Fruit fly (Drosophila melanogaster): ENCODE measurements around the gene Teh1.

Gene Teh1

dm6 chr3R:9819777-9820176 is 48.1 kb downstream of the Teh1 start, which contains the start of gene CG9458:
Gene CG9458, minus strand, starts transcription at chr3R:9819877.
- TF ChIP-seq Myc (optimal IDR thresholded peaks at IDR 0.05): no peak

dm6 chr3R:9818295-9818694 is 49.6 kb downstream of the Teh1 start, which contains the start of gene CG9459:
Gene CG9459, minus strand, starts transcription at chr3R:9818395.
- TF ChIP-seq Sin3A (optimal IDR thresholded peaks at IDR 0.05) (no peak), h (optimal IDR thresholded peaks at IDR 0.05) (no peak), insv (optimal IDR thresholded peaks at IDR 0.05) (no peak), Myc (optimal IDR thresholded peaks at IDR 0.05) (no peak), psq (optimal IDR thresholded peaks at IDR 0.05) (no peak)

DNA sequence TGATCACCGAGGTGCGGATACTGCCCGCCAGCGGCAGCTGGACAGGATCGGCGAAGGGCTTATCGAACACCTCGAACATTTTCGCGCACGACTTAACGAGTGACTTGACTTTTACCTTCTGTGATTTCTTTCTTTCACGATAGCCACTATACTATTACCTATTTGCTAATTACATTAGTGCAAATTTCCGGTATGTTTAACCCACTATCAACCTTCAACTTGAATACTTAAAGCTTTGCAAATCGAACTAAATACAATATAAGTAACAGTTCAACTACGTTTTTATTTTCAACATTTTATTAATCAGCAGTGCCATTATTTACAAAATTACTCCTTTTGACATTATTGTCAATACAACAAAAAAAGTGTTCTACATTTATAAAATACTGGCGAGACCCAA is 51.0 kb downstream of the Teh1 start, which contains the start of gene CG16904:
Gene CG16904 (minus strand): TSS at position 101 of the 400 bp plus-strand sequence.
- TF ChIP-seq insv (optimal IDR thresholded peaks at IDR 0.05) (no peak), ttk (optimal IDR thresholded peaks at IDR 0.05) (no peak), h (optimal IDR thresholded peaks at IDR 0.05) (no peak), Myc (optimal IDR thresholded peaks at IDR 0.05) (no peak), Sin3A (optimal IDR thresholded peaks at IDR 0.05) (no peak), psq (optimal IDR thresholded peaks at IDR 0.05) (no peak)

dm6 chr3R:9813861-9814260 is 54.1 kb downstream of the Teh1 start, which contains the start of gene eloF:
Gene eloF, plus strand, starts transcription at chr3R:9814161.
- TF ChIP-seq insv (optimal IDR thresholded peaks at IDR 0.05) (no peak), Sin3A (optimal IDR thresholded peaks at IDR 0.05) (no peak), h (optimal IDR thresholded peaks at IDR 0.05) (no peak), psq (optimal IDR thresholded peaks at IDR 0.05) (no peak), Myc (optimal IDR thresholded peaks at IDR 0.05) (no peak), ttk (optimal IDR thresholded peaks at IDR 0.05) (no peak)

DNA sequence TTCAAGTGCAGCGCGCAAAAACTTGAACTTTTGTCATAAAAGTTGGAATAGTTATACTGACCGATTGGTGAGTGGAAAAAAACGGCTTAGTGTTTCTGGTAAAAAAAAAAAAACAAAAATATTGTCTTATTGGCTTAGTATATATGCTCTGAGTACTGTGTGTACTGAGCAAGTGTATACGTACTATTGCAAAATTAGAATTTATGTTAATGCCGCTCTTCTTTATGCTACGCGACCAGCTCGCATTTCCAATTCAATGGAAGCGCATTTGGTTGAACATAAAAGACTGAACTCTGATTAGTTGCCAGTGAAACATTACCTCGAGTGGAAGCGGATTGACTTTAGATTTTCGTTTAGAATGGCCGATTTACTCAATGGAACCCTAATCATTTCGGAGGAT is 55.5 kb downstream of the Teh1 start, which contains the start of gene CG8534:
Gene CG8534 (plus strand): TSS at position 301 of the 400 bp plus-strand sequence.
- TF ChIP-seq ttk (optimal IDR thresholded peaks at IDR 0.05) (no peak), h (optimal IDR thresholded peaks at IDR 0.05) (no peak)

- TF ChIP-seq Sin3A (optimal IDR thresholded peaks at IDR 0.05) (no peak), Myc (optimal IDR thresholded peaks at IDR 0.05) (no peak), h (optimal IDR thresholded peaks at IDR 0.05) (no peak), insv (optimal IDR thresholded peaks at IDR 0.05) (no peak), psq (optimal IDR thresholded peaks at IDR 0.05) (no peak), ttk (optimal IDR thresholded peaks at IDR 0.05) (no peak)
Observed at dm6 chr3R:9808946-9809545, 58.9 kb downstream of the Teh1 start, which contains the start of gene FBXO11. Gene FBXO11, minus strand, starts transcription at chr3R:9809368.

DNA sequence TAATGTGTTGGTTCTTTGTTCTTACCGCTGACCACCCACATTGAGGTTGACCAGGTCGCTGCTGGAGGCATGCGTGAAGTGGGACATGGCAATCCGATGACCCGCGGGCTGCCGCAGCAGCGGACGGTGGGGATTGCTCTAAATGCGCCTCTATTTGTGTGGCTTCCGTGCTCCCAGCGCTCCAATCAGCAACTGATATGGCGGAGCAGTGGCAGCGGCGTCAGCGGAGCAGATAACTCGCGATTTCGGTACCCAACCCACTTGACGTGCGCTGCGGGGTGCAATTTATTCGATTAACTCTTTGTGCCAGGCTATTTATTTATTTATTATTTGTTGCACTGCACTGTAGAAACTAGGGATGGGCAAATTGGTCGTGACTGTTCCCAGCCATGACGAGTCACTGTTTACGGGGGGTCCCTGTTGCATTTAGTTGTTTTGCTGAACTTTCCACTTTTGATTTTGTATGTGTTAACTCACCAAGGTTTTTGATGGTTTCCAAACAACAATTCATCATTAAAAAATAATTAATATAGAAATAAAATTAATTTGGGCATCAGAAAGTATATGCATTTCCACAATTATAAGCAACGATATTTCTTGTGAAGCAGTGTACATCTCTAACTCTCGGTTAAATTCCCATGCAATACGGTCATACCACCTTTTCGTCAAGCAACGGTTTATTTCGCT is 67.1 kb downstream of the Teh1 start, which contains the start of the genes CG9467 and CG8526:
Gene CG9467 (minus strand): TSS at position 383 of the 687 bp plus-strand sequence.
Gene CG8526 (plus strand): TSS at position 637 of the 687 bp plus-strand sequence.
- TF ChIP-seq Myc (optimal IDR thresholded peaks at IDR 0.05): no peak
- TF ChIP-seq ttk (optimal IDR thresholded peaks at IDR 0.05): no peak
- no peak for TF ChIP-seq Sin3A (optimal IDR thresholded peaks at IDR 0.05)
- TF ChIP-seq h (optimal IDR thresholded peaks at IDR 0.05): no peak
- no peak for TF ChIP-seq insv (optimal IDR thresholded peaks at IDR 0.05)
- TF ChIP-seq psq (optimal IDR thresholded peaks at IDR 0.05): no peak

DNA sequence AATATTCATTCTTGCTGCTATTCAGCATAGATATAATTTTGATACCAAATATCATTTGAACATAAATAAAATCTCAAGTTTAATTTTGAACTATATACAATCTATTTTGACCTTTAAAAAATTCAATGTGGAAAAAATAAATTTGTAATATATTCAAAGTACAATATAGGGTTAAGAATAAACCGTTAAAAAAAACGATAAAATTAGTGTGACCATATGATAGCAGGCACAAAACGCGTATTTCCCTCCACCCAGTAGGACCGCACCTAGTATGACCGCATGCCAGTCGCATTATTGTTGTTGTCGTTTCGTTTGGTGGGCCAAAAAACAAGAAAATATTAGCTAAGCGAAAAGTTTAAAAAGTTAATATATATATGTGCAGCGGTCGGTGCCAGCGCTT is 74.9 kb downstream of the Teh1 start, which contains the start of gene CG8516:
Gene CG8516 (plus strand): TSS at position 278 of the 400 bp plus-strand sequence.
- TF ChIP-seq Myc (optimal IDR thresholded peaks at IDR 0.05): no peak
- TF ChIP-seq insv (optimal IDR thresholded peaks at IDR 0.05): no peak
- TF ChIP-seq ttk (optimal IDR thresholded peaks at IDR 0.05): no peak
- TF ChIP-seq h (optimal IDR thresholded peaks at IDR 0.05): no peak
- TF ChIP-seq Sin3A (optimal IDR thresholded peaks at IDR 0.05): no peak
- no peak for TF ChIP-seq psq (optimal IDR thresholded peaks at IDR 0.05)

DNA sequence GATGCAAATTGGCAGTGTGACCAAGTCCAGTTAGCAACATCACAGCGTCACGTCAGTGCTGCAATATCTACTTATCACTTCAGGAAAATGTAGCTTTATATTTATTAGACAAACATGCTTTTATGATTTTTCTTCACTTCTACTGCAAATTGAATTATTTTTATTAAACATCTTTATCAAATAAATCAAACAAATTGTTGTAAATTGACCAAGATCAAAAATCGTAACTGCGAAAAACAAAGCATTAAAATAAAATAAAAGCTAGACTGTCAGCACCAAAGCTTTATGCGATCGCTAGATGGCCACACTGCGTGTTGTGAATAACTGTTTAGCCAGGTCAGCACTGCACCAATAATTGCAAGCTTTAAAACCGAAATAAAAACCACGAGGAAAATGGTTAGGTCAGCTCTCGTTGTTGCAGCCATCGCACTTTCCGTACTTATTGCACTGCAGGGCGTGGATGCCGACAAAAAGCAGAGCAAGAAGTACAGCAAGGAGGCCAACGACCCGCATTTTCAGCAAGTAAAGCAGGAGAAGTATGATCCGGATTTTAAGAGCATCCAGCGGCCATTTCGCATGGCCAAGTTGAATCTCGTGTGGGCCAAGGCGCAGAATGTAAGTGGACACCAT is 76.6 kb downstream of the Teh1 start, which contains the start of the genes CG12945 and CG8507:
Gene CG12945 (minus strand): TSS at position 45 of the 630 bp plus-strand sequence.
Gene CG8507 (plus strand): TSS at position 307 of the 630 bp plus-strand sequence.
- TF ChIP-seq Sin3A (optimal IDR thresholded peaks at IDR 0.05): no peak
- TF ChIP-seq psq (optimal IDR thresholded peaks at IDR 0.05): no peak
- no peak for TF ChIP-seq h (optimal IDR thresholded peaks at IDR 0.05)
- TF ChIP-seq Myc (optimal IDR thresholded peaks at IDR 0.05): no peak
- TF ChIP-seq insv (optimal IDR thresholded peaks at IDR 0.05): no peak
- no peak for TF ChIP-seq ttk (optimal IDR thresholded peaks at IDR 0.05)

DNA sequence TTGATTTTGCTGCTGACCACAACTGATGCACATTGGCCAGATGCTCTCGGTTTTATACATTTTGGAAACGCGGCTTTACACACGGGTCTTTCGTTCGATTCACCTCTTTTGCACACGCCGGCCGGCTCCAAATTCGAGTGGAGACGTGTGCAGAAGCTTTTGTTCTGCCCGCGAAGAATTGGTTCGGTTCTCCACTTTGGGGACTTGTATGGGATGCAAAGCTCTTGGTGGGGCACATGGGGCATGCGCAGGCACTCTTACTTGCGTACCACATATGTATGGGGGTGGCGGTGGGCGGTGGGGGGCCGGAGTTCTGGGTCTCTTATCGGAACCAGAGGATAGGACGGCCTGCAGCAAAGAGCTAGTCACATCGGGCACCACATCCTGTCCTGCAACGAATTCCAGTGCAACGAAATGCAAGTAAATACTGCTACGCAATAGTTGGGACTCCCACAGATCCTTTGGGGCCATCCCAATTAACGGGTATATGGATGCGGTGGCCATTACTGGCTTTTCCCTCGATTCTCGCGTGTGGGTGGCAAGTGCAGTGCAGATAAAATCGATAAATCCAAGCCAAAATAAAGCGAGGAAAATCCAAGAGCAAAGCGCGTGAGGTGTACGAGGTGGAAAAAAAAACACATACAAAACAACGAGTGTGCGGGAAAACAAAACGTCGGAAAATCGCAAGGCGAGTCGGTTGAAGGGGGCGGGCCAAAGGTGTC is 83.4 kb downstream of the Teh1 start, which contains the start of the genes MtnA and CG8500:
Gene MtnA (minus strand): TSS at position 30 of the 722 bp plus-strand sequence.
Gene CG8500 (plus strand): TSS at position 313 of the 722 bp plus-strand sequence.
- TF ChIP-seq h (optimal IDR thresholded peaks at IDR 0.05): no peak
- no peak for TF ChIP-seq psq (optimal IDR thresholded peaks at IDR 0.05)
- TF ChIP-seq ttk (optimal IDR thresholded peaks at IDR 0.05): no peak
- TF ChIP-seq Myc (optimal IDR thresholded peaks at IDR 0.05): no peak
- no peak for TF ChIP-seq Sin3A (optimal IDR thresholded peaks at IDR 0.05)
- no peak for TF ChIP-seq insv (optimal IDR thresholded peaks at IDR 0.05)

DNA sequence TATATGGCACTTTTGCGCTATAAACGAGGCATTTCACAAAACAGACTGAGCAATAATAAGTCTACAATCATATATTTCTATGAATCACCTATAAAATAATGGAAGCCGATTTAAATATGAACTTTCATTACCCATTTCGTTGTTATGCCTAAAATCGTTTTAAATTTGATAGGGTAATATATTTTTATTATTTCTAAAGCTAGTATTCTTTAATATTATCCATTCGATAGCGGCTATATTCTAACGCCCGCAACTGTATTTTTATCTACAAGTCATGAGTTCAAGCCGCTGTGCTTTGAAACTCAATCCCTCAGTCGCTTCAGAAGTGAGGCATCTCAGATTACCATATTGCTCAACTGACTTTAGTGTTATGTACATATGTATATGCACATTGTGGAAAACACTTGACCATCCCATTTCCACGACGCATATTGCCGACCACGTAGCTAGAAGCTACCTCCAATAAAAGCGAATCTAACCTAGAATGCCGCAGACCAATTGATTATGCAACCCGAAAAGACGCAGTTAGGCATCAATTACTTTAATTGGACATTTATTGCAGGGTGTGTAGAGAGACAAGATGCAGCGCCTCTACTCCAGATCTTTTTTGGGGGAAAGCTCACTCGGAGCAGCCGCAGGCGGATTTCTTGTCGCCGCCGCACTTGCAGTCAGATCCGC is 84.5 kb downstream of the Teh1 start:
- TF ChIP-seq Myc (optimal IDR thresholded peaks at IDR 0.05) (no peak), psq (optimal IDR thresholded peaks at IDR 0.05) (no peak), Sin3A (optimal IDR thresholded peaks at IDR 0.05) (no peak), ttk (optimal IDR thresholded peaks at IDR 0.05) (no peak), h (optimal IDR thresholded peaks at IDR 0.05) (no peak), insv (optimal IDR thresholded peaks at IDR 0.05) (no peak)
